Fruit fly (Drosophila melanogaster) whole organism, embryonic: Measurements from ENCODE around the gene park.

Experiments used
- Abd-B ChIP-seq: fragments of 200-800 bp; sonication (Bioruptor generic); optimal IDR thresholded peaks from 2 replicates; lab custom pipeline; 2018; ENCODE audit warnings: missing biosample characterization, mild to moderate bottlenecking, missing genetic modification characterization, moderate library complexity
- Atf6 ChIP-seq: fragments of 200-800 bp; sonication (Bioruptor generic); IDR thresholded peaks from 2 replicates; pipeline ENCODE4 v1.3.6; 2022; ENCODE audit warnings: missing biosample characterization, missing genetic modification characterization
- Awh ChIP-seq: fragments of 200-800 bp; sonication (Bioruptor generic); IDR thresholded peaks from 2 replicates; pipeline ENCODE4, ENCODE4 v1.3.6; 2022; ENCODE audit warnings: missing biosample characterization, missing genetic modification characterization
- B-H2 ChIP-seq: fragments of 200-800 bp; sonication (Bioruptor generic); optimal IDR thresholded peaks from 2 replicates; lab custom pipeline; 2018; ENCODE audit warnings: missing biosample characterization, mild to moderate bottlenecking, missing genetic modification characterization
- C15 ChIP-seq: fragments of 200-800 bp; sonication (Bioruptor generic); IDR thresholded peaks from 3 replicates; pipeline ENCODE4 v1.3.6; 2022; ENCODE audit warnings: missing biosample characterization, missing genetic modification characterization
- CG11695 ChIP-seq: fragments of 200-800 bp; sonication (Bioruptor generic); IDR thresholded peaks from 3 replicates; pipeline ENCODE4 v1.3.6; 2022; ENCODE audit warnings: missing biosample characterization, missing genetic modification characterization
- CG17385 ChIP-seq: fragments of 200-800 bp; sonication (Bioruptor generic); optimal IDR thresholded peaks from 3 replicates; lab custom pipeline; 2018; ENCODE audit warnings: missing biosample characterization, mild to moderate bottlenecking, missing genetic modification characterization
- CG32767 ChIP-seq: fragments of 200-800 bp; sonication (Bioruptor generic); IDR thresholded peaks from 2 replicates; pipeline ENCODE4 v1.3.6; 2022; ENCODE audit warnings: missing biosample characterization, missing genetic modification characterization
- CG6254 ChIP-seq: fragments of 200-800 bp; sonication (Bioruptor generic); optimal IDR thresholded peaks from 3 replicates; lab custom pipeline; 2017; ENCODE audit warnings: mild to moderate bottlenecking, missing biosample characterization, missing genetic modification reagents, missing genetic modification characterization
- CG7556 ChIP-seq: fragments of 200-800 bp; sonication (Bioruptor generic); optimal IDR thresholded peaks from 2 replicates; lab custom pipeline; 2017; ENCODE audit warnings: missing biosample characterization, mild to moderate bottlenecking, missing genetic modification characterization
- CG9215 ChIP-seq: fragments of 200-800 bp; sonication (Bioruptor generic); IDR thresholded peaks from 2 replicates; pipeline ENCODE4 v1.3.6; 2022; ENCODE audit warnings: missing biosample characterization, missing genetic modification characterization
- Chrac-16 ChIP-seq: fragments of 200-800 bp; sonication (Bioruptor generic); optimal IDR thresholded peaks from 3 replicates; lab custom pipeline; 2016; ENCODE audit warnings: missing biosample characterization, missing genetic modification characterization
- D19A ChIP-seq: fragments of 200-800 bp; optimal IDR thresholded peaks from 3 replicates; lab custom pipeline; 2019; ENCODE audit warnings: missing biosample characterization, mild to moderate bottlenecking, missing genetic modification characterization, moderate library complexity
- Deaf1 ChIP-seq: fragments of 200-800 bp; optimal IDR thresholded peaks from 3 replicates; lab custom pipeline; 2019; ENCODE audit warnings: missing biosample characterization, mild to moderate bottlenecking, missing genetic modification characterization, moderate library complexity
- Dip3 ChIP-seq: fragments of 200-800 bp; sonication (Bioruptor generic); optimal IDR thresholded peaks from 3 replicates; lab custom pipeline; 2016; ENCODE audit warnings: missing biosample characterization, missing genetic modification characterization
- Doc2 ChIP-seq: fragments of 200-800 bp; sonication (Bioruptor generic); IDR thresholded peaks from 2 replicates; pipeline ENCODE4 v1.3.6; 2022; ENCODE audit warnings: missing biosample characterization, missing genetic modification characterization
- Drgx ChIP-seq: fragments of 200-800 bp; sonication (Bioruptor generic); IDR thresholded peaks from 2 replicates; pipeline ENCODE4 v1.3.6; 2022; ENCODE audit warnings: missing biosample characterization, missing genetic modification characterization
- Ets97D ChIP-seq: fragments of 200-800 bp; sonication (Bioruptor generic); optimal IDR thresholded peaks from 3 replicates; lab custom pipeline; 2016; ENCODE audit warnings: missing biosample characterization, missing genetic modification characterization
- H15 ChIP-seq: fragments of 200-800 bp; sonication (Bioruptor generic); IDR thresholded peaks from 3 replicates; pipeline ENCODE4 v1.3.6; 2022; ENCODE audit warnings: missing biosample characterization, missing genetic modification characterization
- Hr39 ChIP-seq: fragments of >200 bp; optimal IDR thresholded peaks from 2 replicates; lab custom pipeline; 2017
- Kr ChIP-seq: fragments of 200-800 bp; sonication (Bioruptor generic); optimal IDR thresholded peaks from 2 replicates; lab custom pipeline; 2017; ENCODE audit warnings: missing biosample characterization, mild to moderate bottlenecking, missing genetic modification characterization
- MBD-R2 ChIP-seq: fragments of 200-800 bp; sonication (Bioruptor generic); IDR thresholded peaks from 2 replicates; pipeline ENCODE4 v1.3.6; 2022; ENCODE audit warnings: missing biosample characterization, missing genetic modification characterization
- NK7.1 ChIP-seq: fragments of 200-800 bp; sonication (Bioruptor generic); optimal IDR thresholded peaks from 3 replicates; lab custom pipeline; 2016; ENCODE audit warnings: missing biosample characterization, missing genetic modification characterization
- NfI ChIP-seq: fragments of 200-800 bp; sonication (Bioruptor generic); optimal IDR thresholded peaks from 3 replicates; lab custom pipeline; 2018; ENCODE audit warnings: missing biosample characterization, mild to moderate bottlenecking, missing genetic modification characterization, moderate library complexity
- PHDP ChIP-seq: fragments of 200-800 bp; sonication (Bioruptor generic); optimal IDR thresholded peaks from 3 replicates; lab custom pipeline; 2018; ENCODE audit warnings: missing biosample characterization, mild to moderate bottlenecking, missing genetic modification characterization, moderate library complexity
- Pdp1 ChIP-seq, 2 experiments: fragments of 200-800 bp; sonication (Bioruptor generic); optimal IDR thresholded peaks; 3 replicates each; lab custom pipeline; 2016; ENCODE audit warnings: missing biosample characterization in 2 of 2, missing genetic modification characterization in 2 of 2, mild to moderate bottlenecking in 1 of 2, moderate library complexity in 1 of 2
- Scr ChIP-seq: fragments of 200-800 bp; sonication (Bioruptor generic); IDR thresholded peaks from 2 replicates; pipeline ENCODE4 v1.3.6; 2022; ENCODE audit warnings: missing biosample characterization, missing genetic modification characterization; ENCODE audit not compliant: partially characterized antibody
- Sin3A ChIP-seq: fragments of >200 bp; optimal IDR thresholded peaks from 2 replicates; lab custom pipeline; 2018
- Stat92E ChIP-seq, 3 experiments: fragments of >200 bp in 2 of 3; fragments of 200-800 bp in 1 of 3; sonication (Bioruptor generic) in 1 of 3; optimal IDR thresholded peaks; 2 replicates each; lab custom pipeline; 2017 to 2019; ENCODE audit warnings: missing biosample characterization in 3 of 3, missing genetic modification characterization in 3 of 3, mild to moderate bottlenecking in 1 of 3, moderate library complexity in 1 of 3
- btn ChIP-seq: fragments of 200-800 bp; sonication (Bioruptor generic); optimal IDR thresholded peaks from 2 replicates; lab custom pipeline; 2016; ENCODE audit warnings: missing biosample characterization, missing genetic modification characterization
- cas ChIP-seq: fragments of 200-800 bp; sonication (Bioruptor generic); IDR thresholded peaks from 2 replicates; pipeline ENCODE4 v1.3.6; 2022; ENCODE audit warnings: missing biosample characterization, missing genetic modification characterization
- chn ChIP-seq: fragments of 200-800 bp; sonication (Bioruptor generic); optimal IDR thresholded peaks from 2 replicates; lab custom pipeline; 2016; ENCODE audit warnings: missing biosample characterization, missing genetic modification characterization
- crp ChIP-seq, 2 experiments: fragments of 200-800 bp; sonication (Bioruptor generic); optimal IDR thresholded peaks; 2 replicates in 1 of 2; 3 replicates in 1 of 2; lab custom pipeline; 2017; ENCODE audit warnings: missing biosample characterization in 2 of 2, missing genetic modification characterization in 2 of 2, mild to moderate bottlenecking in 1 of 2, moderate library complexity in 1 of 2
- eyg ChIP-seq: fragments of 200-800 bp; sonication (Bioruptor generic); optimal IDR thresholded peaks from 3 replicates; lab custom pipeline; 2016; ENCODE audit warnings: missing biosample characterization, missing genetic modification characterization
- fd3F ChIP-seq: fragments of 200-800 bp; sonication (Bioruptor generic); optimal IDR thresholded peaks from 2 replicates; lab custom pipeline; 2018; ENCODE audit warnings: missing biosample characterization, mild to moderate bottlenecking, missing genetic modification characterization, moderate library complexity
- fu2 ChIP-seq: fragments of 200-800 bp; sonication (Bioruptor generic); optimal IDR thresholded peaks from 2 replicates; lab custom pipeline; 2016; ENCODE audit warnings: missing biosample characterization, missing genetic modification characterization
- gfzf ChIP-seq: fragments of 200-800 bp; sonication (Bioruptor generic); optimal IDR thresholded peaks from 2 replicates; lab custom pipeline; 2016; ENCODE audit warnings: missing biosample characterization, mild to moderate bottlenecking, missing genetic modification characterization, moderate library complexity
- ind ChIP-seq: fragments of 200-800 bp; sonication (Bioruptor generic); optimal IDR thresholded peaks from 3 replicates; lab custom pipeline; 2016; ENCODE audit warnings: missing biosample characterization, missing genetic modification characterization
- inv ChIP-seq: fragments of 200-800 bp; sonication (Bioruptor generic); IDR thresholded peaks from 2 replicates; pipeline ENCODE4 v1.3.6; 2022; ENCODE audit warnings: missing biosample characterization, missing genetic modification characterization; ENCODE audit not compliant: partially characterized antibody
- lmd ChIP-seq: fragments of 200-800 bp; sonication (Bioruptor generic); IDR thresholded peaks from 2 replicates; pipeline ENCODE4 v1.3.6; 2022; ENCODE audit warnings: missing biosample characterization, missing genetic modification characterization
- pan ChIP-seq, 4 experiments: fragments of >200 bp in 3 of 4; fragments of 200-800 bp in 1 of 4; sonication (Bioruptor generic) in 1 of 4; optimal IDR thresholded peaks in 3 of 4; IDR thresholded peaks in 1 of 4; 2 replicates each; pipeline versions ENCODE4 v1.3.6 to Lab custom; 2017 to 2022; ENCODE audit warnings: missing biosample characterization in 2 of 4, missing genetic modification characterization in 2 of 4, mixed read lengths in 1 of 4
- pros ChIP-seq: fragments of 200-800 bp; sonication (Bioruptor generic); optimal IDR thresholded peaks from 3 replicates; lab custom pipeline; 2019; ENCODE audit warnings: missing biosample characterization, mild to moderate bottlenecking, missing genetic modification characterization, moderate library complexity
- repo ChIP-seq: fragments of 200-800 bp; sonication (Bioruptor generic); optimal IDR thresholded peaks from 2 replicates; lab custom pipeline; 2016; ENCODE audit warnings: missing biosample characterization, missing genetic modification characterization
- sc ChIP-seq, 3 experiments: fragments of >200 bp in 2 of 3; fragments of 200-800 bp in 1 of 3; sonication (Bioruptor generic) in 1 of 3; optimal IDR thresholded peaks; 2 replicates in 2 of 3; 3 replicates in 1 of 3; lab custom pipeline; 2017; ENCODE audit warnings: mild to moderate bottlenecking in 1 of 3, missing biosample characterization in 1 of 3, missing genetic modification characterization in 1 of 3, missing genetic modification reagents in 1 of 3
- scrt ChIP-seq: fragments of 200-800 bp; sonication (Bioruptor generic); optimal IDR thresholded peaks from 2 replicates; lab custom pipeline; 2018; ENCODE audit warnings: missing biosample characterization, mild to moderate bottlenecking, missing genetic modification characterization, moderate library complexity
- sens ChIP-seq: fragments of 200-800 bp; sonication (Bioruptor generic); peaks from one replicate; lab custom pipeline; 2016; ENCODE audit warnings: missing biosample characterization, missing genetic modification characterization
- sna ChIP-seq: fragments of 200-800 bp; sonication (Bioruptor generic); IDR thresholded peaks from 2 replicates; pipeline ENCODE4 v1.3.6; 2022; ENCODE audit warnings: missing biosample characterization, missing genetic modification characterization; ENCODE audit not compliant: partially characterized antibody
- tll ChIP-seq, 2 experiments: fragments of 200-800 bp in 1 of 2; fragments of >200 bp in 1 of 2; sonication (Bioruptor generic) in 1 of 2; optimal IDR thresholded peaks; 2 replicates each; lab custom pipeline; 2017 to 2019; ENCODE audit warnings: missing biosample characterization in 2 of 2, missing genetic modification characterization in 2 of 2, mild to moderate bottlenecking in 1 of 2, moderate library complexity in 1 of 2
- wdn ChIP-seq: fragments of 200-800 bp; sonication (Bioruptor generic); IDR thresholded peaks from 2 replicates; pipeline ENCODE4 v1.3.6; 2022; ENCODE audit warnings: missing biosample characterization, missing genetic modification characterization
- yki ChIP-seq: fragments of >200 bp; optimal IDR thresholded peaks from 3 replicates; lab custom pipeline; 2018

Gene park

DNA sequence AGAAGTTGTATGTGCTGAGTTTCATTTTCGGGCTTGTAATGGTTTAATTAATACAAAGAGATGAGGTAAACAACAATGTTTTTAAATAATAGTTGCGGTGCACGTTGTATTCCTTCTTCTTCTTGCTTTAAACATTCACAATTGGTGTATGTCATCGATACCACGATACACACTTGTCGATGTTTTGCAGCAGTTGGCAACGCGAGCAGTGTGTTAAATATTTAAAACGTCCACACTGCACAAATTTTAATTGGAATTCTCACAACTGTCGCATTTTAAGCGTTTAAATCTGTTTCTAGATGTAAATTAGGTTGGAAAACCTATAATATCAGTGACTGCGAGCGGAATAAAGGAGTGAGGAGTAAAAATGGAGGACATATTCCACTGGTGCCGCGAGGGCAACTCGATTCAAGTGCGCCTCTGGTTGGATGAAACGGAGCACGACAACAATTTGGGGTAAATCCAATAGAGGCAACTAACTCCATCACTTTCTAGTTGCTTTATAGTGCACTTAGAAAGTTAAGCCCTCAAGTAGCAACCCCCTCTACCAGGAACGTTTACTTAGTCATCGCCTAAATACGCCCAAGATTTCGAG lies 20.1 kb upstream of the park start, which contains the start of the genes Trmt112 and Ilk (continued):
- TF ChIP-seq cas (GFP tag; lab: Robert Waterston, UW) (no peak), sna (peak; percentile 46; the same call in 1 of the 2 replicates), yki (no peak), chn (GFP tag; lab: Kevin White, UChicago) (no peak), NK7.1 (GFP tag; lab: Kevin White, UChicago) (no peak), Deaf1 (tag; lab: Kevin White, UChicago) (no peak), crp (GFP tag; optimal IDR thresholded peaks at IDR 0.05; lab: Kevin White, UChicago) (peak in 1 of 2 experiments; percentile 66), CG32767 (GFP tag; lab: Robert Waterston, UW) (no peak), PHDP (no peak), ind (no peak), CG6254 (GFP tag; lab: Kevin White, UChicago) (no peak), Hr39 (lab: Kevin White, UChicago) (no peak), wdn (no peak), scrt (GFP tag; lab: Kevin White, UChicago) (no peak), pan (optimal IDR thresholded peaks at IDR 0.05; lab: Kevin White, UChicago) (no peak), pan (GFP tag; optimal IDR thresholded peaks at IDR 0.05 in 1 of 2, IDR thresholded peaks at IDR 0.05 in 1 of 2) (no peak), btn (no peak), NfI (GFP tag; lab: Kevin White, UChicago) (no peak), MBD-R2 (peak; percentile 96), pros (no peak), H15 (GFP tag; lab: Robert Waterston, UW) (no peak), CG17385 (GFP tag; lab: Kevin White, UChicago) (peak; percentile 98), fu2 (GFP tag; lab: Kevin White, UChicago) (no peak), Stat92E (GFP tag; optimal IDR thresholded peaks at IDR 0.05; lab: Kevin White, UChicago) (peak in 1 of 3 experiments; percentile 59), Drgx (no peak), C15 (GFP tag; lab: Robert Waterston, UW) (no peak), Doc2 (GFP tag; lab: Robert Waterston, UW) (no peak), eyg (GFP tag; lab: Kevin White, UChicago) (no peak), Kr (GFP tag; lab: Kevin White, UChicago) (no peak), gfzf (peak; percentile 68), Dip3 (GFP tag; lab: Kevin White, UChicago) (no peak), Pdp1 (GFP tag; optimal IDR thresholded peaks at IDR 0.05; lab: Kevin White, UChicago) (no peak), D19A (tag; lab: Kevin White, UChicago) (no peak), lmd (GFP tag; lab: Robert Waterston, UW) (no peak), repo (GFP tag; lab: Kevin White, UChicago) (no peak), CG11695 (GFP tag; lab: Robert Waterston, UW) (no peak), CG9215 (GFP tag; lab: Robert Waterston, UW) (no peak), sc (optimal IDR thresholded peaks at IDR 0.05; lab: Kevin White, UChicago) (no peak), sc (GFP tag; optimal IDR thresholded peaks at IDR 0.05; lab: Kevin White, UChicago) (no peak), tll (GFP tag; optimal IDR thresholded peaks at IDR 0.05; lab: Kevin White, UChicago) (no peak), inv (peak; percentile 81), Scr (GFP tag; lab: Robert Waterston, UW) (peak; percentile 78), Atf6 (no peak), sens (GFP tag; lab: Kevin White, UChicago) (no peak), Awh (GFP tag; lab: Robert Waterston, UW) (no peak), CG7556 (GFP tag; lab: Kevin White, UChicago) (no peak), Abd-B (GFP tag; lab: Kevin White, UChicago) (peak; percentile 79), Chrac-16 (GFP tag; lab: Kevin White, UChicago) (no peak), B-H2 (GFP tag; lab: Kevin White, UChicago) (peak; percentile 26), Sin3A (lab: Kevin White, UChicago) (peak; percentile 87), fd3F (GFP tag; lab: Kevin White, UChicago) (no peak), Ets97D (GFP tag; lab: Kevin White, UChicago) (peak; percentile 83)
